Fruit fly (Drosophila melanogaster): Measurements from ENCODE around the gene CG32148.

DNA sequence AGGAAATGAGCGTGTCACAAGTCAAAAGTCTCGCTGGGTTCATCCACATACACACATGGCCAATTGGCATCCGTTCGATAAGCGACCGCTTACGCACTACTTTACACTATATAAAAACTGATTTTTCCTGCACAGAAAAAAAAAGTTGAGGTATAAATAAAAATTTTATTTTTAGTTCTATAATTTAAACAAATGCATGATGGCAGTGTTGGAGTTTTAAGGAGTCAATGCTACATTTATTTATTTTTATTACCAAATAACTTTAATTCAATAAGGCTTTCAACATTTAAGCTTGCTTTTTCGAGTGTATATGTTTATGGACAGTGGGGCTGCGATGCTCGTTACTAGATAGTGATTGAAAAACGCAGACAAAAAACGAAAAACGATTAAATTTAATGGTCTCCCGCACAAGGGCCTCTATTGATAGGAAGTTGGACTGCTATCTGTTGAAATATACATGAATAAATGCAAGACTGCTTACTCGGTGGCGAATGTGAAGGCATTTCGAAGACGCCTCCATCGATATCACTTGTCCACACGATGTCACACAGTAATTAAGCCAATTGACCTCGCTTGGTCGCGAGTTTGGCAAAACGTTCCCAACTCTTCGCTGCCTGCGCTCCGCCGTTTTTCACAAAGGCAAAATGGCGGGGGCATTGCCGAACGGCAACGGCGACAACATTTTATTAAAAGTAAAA lies 11.5 kb upstream of the CG32148 start:
- no peak for TF ChIP-seq EcR (GFP tag; optimal IDR thresholded peaks at IDR 0.05)
- no peak for TF ChIP-seq psq (optimal IDR thresholded peaks at IDR 0.05)
- no peak for TF ChIP-seq pan (optimal IDR thresholded peaks at IDR 0.05)
- TF ChIP-seq CG8478 (optimal IDR thresholded peaks at IDR 0.05) = no peak
- no peak for TF ChIP-seq usp (GFP tag; optimal IDR thresholded peaks at IDR 0.05)

All from whole organism.